Worm (Caenorhabditis elegans): Measurements from ENCODE around the gene far-4.

The far-4 gene

ce11 chrV:12952287-12952686, 47.2 kb downstream of the far-4 start, which contains the start of gene pqn-68 (continued):
- TF ChIP-seq nhr-20 (tag; optimal IDR thresholded peaks at IDR 0.05) (no peak), mef-2 (tag; optimal IDR thresholded peaks at IDR 0.05) (no peak), aly-2 (tag; optimal IDR thresholded peaks at IDR 0.05) (no peak), lin-14 (GFP tag; optimal IDR thresholded peaks at IDR 0.05) (peak; percentile 32), nhr-77 (tag; optimal IDR thresholded peaks at IDR 0.05) (no peak), unc-86 (tag; optimal IDR thresholded peaks at IDR 0.05) (no peak), lin-39 (tag; optimal IDR thresholded peaks at IDR 0.05) (no peak), nhr-71 (tag; optimal IDR thresholded peaks at IDR 0.05) (peak; percentile 30), pag-3 (tag; optimal IDR thresholded peaks at IDR 0.05; ENCODE audit: borderline replicate concordance, insufficient read depth) (no peak), ceh-82 (tag; optimal IDR thresholded peaks at IDR 0.05) (peak in 1 of 3 experiments; percentile 12), jun-1 (tag; optimal IDR thresholded peaks at IDR 0.05) (no peak), sup-37 (GFP tag; optimal IDR thresholded peaks at IDR 0.05) (no peak), dsc-1 (tag; optimal IDR thresholded peaks at IDR 0.05) (no peak), elt-2 (tag; optimal IDR thresholded peaks at IDR 0.05) (no peak), isw-1 (GFP tag; IDR thresholded peaks at IDR 0.05) (no peak), C34B4.2 (tag; optimal IDR thresholded peaks at IDR 0.05) (no peak), unc-130 (tag; optimal IDR thresholded peaks at IDR 0.05) (no peak), lin-15B (tag; optimal IDR thresholded peaks at IDR 0.05) (no peak), swsn-7 (tag; optimal IDR thresholded peaks at IDR 0.05) (peak; percentile 1), lin-13 (GFP tag; optimal IDR thresholded peaks at IDR 0.05) (no peak), mdl-1 (tag; optimal IDR thresholded peaks at IDR 0.05) (no peak), hlh-17 (GFP tag; optimal IDR thresholded peaks at IDR 0.05; ENCODE audit: borderline replicate concordance) (no peak), unc-30 (tag; optimal IDR thresholded peaks at IDR 0.05) (no peak), snpc-4 (tag; optimal IDR thresholded peaks at IDR 0.05) (no peak), vab-15 (tag; optimal IDR thresholded peaks at IDR 0.05) (no peak), grh-1 (GFP tag; IDR thresholded peaks at IDR 0.05) (no peak), sptf-1 (tag; optimal IDR thresholded peaks at IDR 0.05) (no peak), pqm-1 (tag; optimal IDR thresholded peaks at IDR 0.05) (no peak), xbp-1 (tag; optimal IDR thresholded peaks at IDR 0.05) (peak; percentile 33), C16A3.4 (tag; optimal IDR thresholded peaks at IDR 0.05) (peak; percentile 2), efl-1 (optimal IDR thresholded peaks at IDR 0.05) (peak; percentile 30 to 41), efl-1 (GFP tag; optimal IDR thresholded peaks at IDR 0.05 in 1 of 2) (peak in 1 of 2 experiments; percentile 18), ces-1 (GFP tag; optimal IDR thresholded peaks at IDR 0.05) (no peak), ets-5 (GFP tag; IDR thresholded peaks at IDR 0.05) (no peak), pax-3 (tag; optimal IDR thresholded peaks at IDR 0.05) (no peak), fkh-4 (tag; optimal IDR thresholded peaks at IDR 0.05; ENCODE audit: borderline replicate concordance) (no peak), rnt-1 (tag; optimal IDR thresholded peaks at IDR 0.05) (peak; percentile 49), sox-4 (tag; optimal IDR thresholded peaks at IDR 0.05) (no peak), nhr-47 (tag; optimal IDR thresholded peaks at IDR 0.05) (peak; percentile 15), ztf-11 (tag; optimal IDR thresholded peaks at IDR 0.05) (no peak), lin-35 (GFP tag; optimal IDR thresholded peaks at IDR 0.05) (peak; percentile 33 to 48), Y116A8C.19 (tag; optimal IDR thresholded peaks at IDR 0.05; ENCODE audit: borderline replicate concordance) (no peak), ztf-4 (tag; optimal IDR thresholded peaks at IDR 0.05) (no peak), snu-23 (GFP tag; optimal IDR thresholded peaks at IDR 0.05) (peak; percentile 43), alr-1 (tag; optimal IDR thresholded peaks at IDR 0.05; ENCODE audit: borderline replicate concordance) (no peak), nhr-90 (tag; optimal IDR thresholded peaks at IDR 0.05; ENCODE audit: poor library complexity) (no peak), irx-1 (tag; optimal IDR thresholded peaks at IDR 0.05) (no peak), fos-1 (tag; optimal IDR thresholded peaks at IDR 0.05) (no peak), zag-1 (tag; optimal IDR thresholded peaks at IDR 0.05) (no peak), mep-1 (tag; optimal IDR thresholded peaks at IDR 0.05) (no peak), fkh-10 (GFP tag; optimal IDR thresholded peaks at IDR 0.05) (no peak), nhr-84 (tag; optimal IDR thresholded peaks at IDR 0.05) (no peak), ceh-63 (GFP tag; optimal IDR thresholded peaks at IDR 0.05) (no peak), F16B12.6 (tag; optimal IDR thresholded peaks at IDR 0.05) (no peak)

All from whole organism, L1 larva.